Fruit fly (Drosophila melanogaster) whole organism, embryonic: Measurements from ENCODE around the gene CG1161.

ENCODE experiments used
- ATbp ChIP-seq: fragments of 200-800 bp; sonication (Bioruptor generic); optimal IDR thresholded peaks from 2 replicates; lab custom pipeline; 2017; ENCODE audit warnings: missing biosample characterization, mild to moderate bottlenecking, missing genetic modification characterization, missing genetic modification reagents
- CG10267 ChIP-seq: fragments of 200-800 bp; sonication (Bioruptor generic); optimal IDR thresholded peaks from 2 replicates; lab custom pipeline; 2018; ENCODE audit warnings: missing biosample characterization, mild to moderate bottlenecking, missing genetic modification characterization, moderate library complexity
- CG12219 ChIP-seq: fragments of 200-800 bp; sonication (Bioruptor generic); optimal IDR thresholded peaks from 3 replicates; lab custom pipeline; 2018; ENCODE audit warnings: missing biosample characterization, mild to moderate bottlenecking, missing genetic modification characterization
- CG15269 ChIP-seq: fragments of 200-800 bp; sonication (Bioruptor generic); optimal IDR thresholded peaks from 2 replicates; lab custom pipeline; 2018; ENCODE audit warnings: missing biosample characterization, mild to moderate bottlenecking, missing genetic modification characterization, moderate library complexity
- CG15601 ChIP-seq: fragments of 200-800 bp; sonication (Bioruptor generic); optimal IDR thresholded peaks from 3 replicates; lab custom pipeline; 2019; ENCODE audit warnings: missing biosample characterization, mild to moderate bottlenecking, missing genetic modification characterization, moderate library complexity
- CG1647 ChIP-seq: fragments of 200-800 bp; sonication (Bioruptor generic); optimal IDR thresholded peaks from 3 replicates; lab custom pipeline; 2016; ENCODE audit warnings: missing biosample characterization, missing genetic modification characterization
- CG17328 ChIP-seq: fragments of 200-800 bp; sonication (Bioruptor generic); IDR thresholded peaks from 2 replicates; pipeline ENCODE4 v1.3.6; 2022; ENCODE audit warnings: missing biosample characterization, missing genetic modification characterization
- CG18619 ChIP-seq: fragments of 200-800 bp; sonication (Bioruptor generic); optimal IDR thresholded peaks from 3 replicates; lab custom pipeline; 2017; ENCODE audit warnings: missing biosample characterization, mild to moderate bottlenecking, missing genetic modification characterization
- CG2116 ChIP-seq: fragments of 200-800 bp; sonication (Bioruptor generic); optimal IDR thresholded peaks from 3 replicates; lab custom pipeline; 2018; ENCODE audit warnings: missing biosample characterization, mild to moderate bottlenecking, missing genetic modification characterization
- CG30431 ChIP-seq: fragments of 200-800 bp; sonication (Bioruptor generic); optimal IDR thresholded peaks from 2 replicates; lab custom pipeline; 2017; ENCODE audit warnings: missing biosample characterization, missing genetic modification characterization
- CG3847 ChIP-seq: fragments of 200-800 bp; sonication (Bioruptor generic); IDR thresholded peaks from 2 replicates; pipeline ENCODE4 v1.3.6; 2022; ENCODE audit warnings: missing biosample characterization, missing genetic modification characterization
- CG6791 ChIP-seq: fragments of 200-800 bp; sonication (Bioruptor generic); IDR thresholded peaks from 3 replicates; pipeline ENCODE4 v1.3.6; 2022; ENCODE audit warnings: missing biosample characterization, missing genetic modification characterization; ENCODE audit not compliant: partially characterized antibody
- CG9609 ChIP-seq: fragments of 200-800 bp; sonication (Bioruptor generic); optimal IDR thresholded peaks from 3 replicates; lab custom pipeline; 2016; ENCODE audit warnings: missing biosample characterization, missing genetic modification characterization
- Dip2 ChIP-seq: fragments of 200-800 bp; sonication (Bioruptor generic); IDR thresholded peaks from 2 replicates; pipeline ENCODE4 v1.3.6; 2022; ENCODE audit warnings: missing biosample characterization, missing genetic modification characterization
- Hmx ChIP-seq: fragments of 200-800 bp; sonication (Bioruptor generic); optimal IDR thresholded peaks from 2 replicates; lab custom pipeline; 2016; ENCODE audit warnings: missing biosample characterization, missing genetic modification characterization
- Hr3 ChIP-seq: fragments of 200-800 bp; sonication (Bioruptor generic); optimal IDR thresholded peaks from 3 replicates; lab custom pipeline; 2016; ENCODE audit warnings: missing biosample characterization, missing genetic modification characterization
- MESR4 ChIP-seq: fragments of 200-800 bp; sonication (Bioruptor generic); optimal IDR thresholded peaks from 2 replicates; lab custom pipeline; 2018; ENCODE audit warnings: missing biosample characterization, mild to moderate bottlenecking, missing genetic modification characterization, moderate library complexity
- MTF-1 ChIP-seq: fragments of 200-800 bp; sonication (Bioruptor generic); optimal IDR thresholded peaks from 2 replicates; lab custom pipeline; 2018; ENCODE audit warnings: missing biosample characterization, mild to moderate bottlenecking, missing genetic modification characterization, borderline replicate concordance
- Ptx1 ChIP-seq: fragments of 200-800 bp; sonication (Bioruptor generic); IDR thresholded peaks from 2 replicates; pipeline ENCODE4 v1.3.6; 2022; ENCODE audit warnings: missing biosample characterization, missing genetic modification characterization
- Sin3A ChIP-seq: fragments of >200 bp; optimal IDR thresholded peaks from 2 replicates; lab custom pipeline; 2018
- Usf ChIP-seq: fragments of 200-800 bp; sonication (Bioruptor generic); optimal IDR thresholded peaks from 2 replicates; lab custom pipeline; 2017; ENCODE audit warnings: missing genotype, missing biosample characterization, missing genetic modification characterization
- bbx ChIP-seq: fragments of 200-800 bp; sonication (Bioruptor generic); IDR thresholded peaks from 2 replicates; pipeline ENCODE4 v1.3.6; 2022; ENCODE audit warnings: missing biosample characterization, missing genetic modification characterization; ENCODE audit not compliant: partially characterized antibody
- ci ChIP-seq: fragments of 200-800 bp; sonication (Bioruptor generic); IDR thresholded peaks from 3 replicates; pipeline ENCODE4 v1.3.6; 2022; ENCODE audit warnings: missing biosample characterization, missing genetic modification characterization
- corto ChIP-seq: fragments of 200-800 bp; sonication (Bioruptor generic); optimal IDR thresholded peaks from 2 replicates; lab custom pipeline; 2016; ENCODE audit warnings: missing biosample characterization, mild to moderate bottlenecking, missing genetic modification characterization, moderate library complexity
- dm ChIP-seq: fragments of 200-800 bp; sonication (Bioruptor generic); optimal IDR thresholded peaks from 3 replicates; lab custom pipeline; 2016; ENCODE audit warnings: missing biosample characterization, missing genetic modification characterization
- dmrt11E ChIP-seq: fragments of 200-800 bp; sonication (Bioruptor generic); optimal IDR thresholded peaks from 3 replicates; lab custom pipeline; 2018; ENCODE audit warnings: missing biosample characterization, mild to moderate bottlenecking, missing genetic modification characterization, moderate library complexity
- emc ChIP-seq: fragments of 200-800 bp; sonication (Bioruptor generic); optimal IDR thresholded peaks from 2 replicates; lab custom pipeline; 2016; ENCODE audit warnings: missing biosample characterization, missing genetic modification characterization
- fd64A ChIP-seq: fragments of 200-800 bp; sonication (Bioruptor generic); optimal IDR thresholded peaks from 3 replicates; lab custom pipeline; 2018; ENCODE audit warnings: missing biosample characterization, mild to moderate bottlenecking, missing genetic modification characterization
- gfzf ChIP-seq: fragments of 200-800 bp; sonication (Bioruptor generic); optimal IDR thresholded peaks from 2 replicates; lab custom pipeline; 2016; ENCODE audit warnings: missing biosample characterization, mild to moderate bottlenecking, missing genetic modification characterization, moderate library complexity
- gsb-n ChIP-seq: fragments of 200-800 bp; sonication (Bioruptor generic); optimal IDR thresholded peaks from 3 replicates; lab custom pipeline; 2018; ENCODE audit warnings: missing biosample characterization, mild to moderate bottlenecking, missing genetic modification characterization
- gt ChIP-seq: fragments of 200-800 bp; sonication (Bioruptor generic); IDR thresholded peaks from 2 replicates; pipeline ENCODE4 v1.3.6; 2022; ENCODE audit warnings: missing biosample characterization, missing genetic modification characterization
- hbn ChIP-seq: fragments of 200-800 bp; sonication (Bioruptor generic); IDR thresholded peaks from 2 replicates; pipeline ENCODE4 v1.3.6; 2022; ENCODE audit warnings: missing biosample characterization, missing genetic modification characterization; ENCODE audit not compliant: partially characterized antibody
- lab ChIP-seq: fragments of 200-800 bp; sonication (Bioruptor generic); optimal IDR thresholded peaks from 3 replicates; lab custom pipeline; 2017; ENCODE audit warnings: missing biosample characterization, missing genetic modification characterization, mild to moderate bottlenecking, moderate library complexity, missing genetic modification reagents
- mam ChIP-seq: fragments of 200-800 bp; sonication (Bioruptor generic); optimal IDR thresholded peaks from 3 replicates; lab custom pipeline; 2016; ENCODE audit warnings: missing biosample characterization, missing genetic modification characterization
- nerfin-1 ChIP-seq: fragments of 200-800 bp; sonication (Bioruptor generic); optimal IDR thresholded peaks from 3 replicates; lab custom pipeline; 2019; ENCODE audit warnings: missing biosample characterization, mild to moderate bottlenecking, missing genetic modification characterization, moderate library complexity
- nom ChIP-seq: fragments of 200-800 bp; sonication (Bioruptor generic); optimal IDR thresholded peaks from 2 replicates; lab custom pipeline; 2017; ENCODE audit warnings: missing biosample characterization, missing genetic modification characterization, mild to moderate bottlenecking, moderate library complexity, missing genetic modification reagents
- pum ChIP-seq: fragments of 200-800 bp; sonication (Bioruptor generic); optimal IDR thresholded peaks from 2 replicates; lab custom pipeline; 2016; ENCODE audit warnings: missing biosample characterization, missing genetic modification characterization
- salm ChIP-seq: fragments of 200-800 bp; sonication (Bioruptor generic); optimal IDR thresholded peaks from 2 replicates; lab custom pipeline; 2018; ENCODE audit warnings: missing biosample characterization, mild to moderate bottlenecking, missing genetic modification characterization
- tap ChIP-seq: fragments of 200-800 bp; optimal IDR thresholded peaks from 3 replicates; lab custom pipeline; 2019; ENCODE audit warnings: missing biosample characterization, mild to moderate bottlenecking, missing genetic modification characterization, moderate library complexity
- tin ChIP-seq: fragments of 200-800 bp; sonication (Bioruptor generic); optimal IDR thresholded peaks from 3 replicates; lab custom pipeline; 2016; ENCODE audit warnings: missing biosample characterization, missing genetic modification characterization
- ttk ChIP-seq: fragments of 200-800 bp; sonication (Bioruptor generic); IDR thresholded peaks from 2 replicates; pipeline ENCODE4 v2.1.2; 2022; ENCODE audit warnings: missing biosample characterization, missing genetic modification characterization
- zen2 ChIP-seq: fragments of 200-800 bp; sonication (Bioruptor generic); IDR thresholded peaks from 3 replicates; pipeline ENCODE4 v1.3.6; 2022; ENCODE audit warnings: missing biosample characterization, missing genetic modification characterization; ENCODE audit not compliant: partially characterized antibody
- zfh2 ChIP-seq: fragments of 200-800 bp; sonication (Bioruptor generic); optimal IDR thresholded peaks from 2 replicates; lab custom pipeline; 2016; ENCODE audit warnings: missing biosample characterization, missing genetic modification characterization

Gene CG1161

dm6 chr3R:5393742-5394391 is 39.0 kb downstream of the CG1161 start, which contains the start of gene CG1172 (continued):
- no peak for TF ChIP-seq nerfin-1 (tag; lab: Kevin White, UChicago)
- TF ChIP-seq CG15601 (tag; lab: Kevin White, UChicago): peak; percentile 41
- TF ChIP-seq gfzf (GFP tag; lab: Kevin White, UChicago): peak; percentile 95
- no peak for TF ChIP-seq ATbp (GFP tag; lab: Kevin White, UChicago)
- peak; percentile 19 for TF ChIP-seq dmrt11E
- no peak for TF ChIP-seq nom (GFP tag; lab: Kevin White, UChicago)
- no peak for TF ChIP-seq tap
- TF ChIP-seq zen2 (GFP tag; lab: Robert Waterston, UW): peak; percentile 60; the same call in 2 of the 3 replicates
- no peak for TF ChIP-seq lab (GFP tag; lab: Kevin White, UChicago)
- TF ChIP-seq Hmx (GFP tag; lab: Kevin White, UChicago): no peak
- no peak for TF ChIP-seq fd64A (GFP tag; lab: Kevin White, UChicago)
- TF ChIP-seq CG18619 (GFP tag; lab: Kevin White, UChicago): no peak
- TF ChIP-seq Hr3: peak; percentile 43
- TF ChIP-seq CG10267: peak; percentile 49
- no peak for TF ChIP-seq Usf (GFP tag; lab: Kevin White, UChicago)
- TF ChIP-seq Ptx1 (GFP tag; lab: Robert Waterston, UW): no peak
- TF ChIP-seq salm (tag; lab: Kevin White, UChicago): no peak
- TF ChIP-seq ttk (GFP tag; lab: Robert Waterston, UW): no peak
- no peak for TF ChIP-seq tin
- TF ChIP-seq gsb-n: no peak
- no peak for TF ChIP-seq CG9609 (GFP tag; lab: Kevin White, UChicago)
- TF ChIP-seq bbx (GFP tag; lab: Robert Waterston, UW): peak; percentile 73
- no peak for TF ChIP-seq CG30431 (GFP tag; lab: Kevin White, UChicago)
- no peak for TF ChIP-seq CG1647 (GFP tag; lab: Kevin White, UChicago)
- no peak for TF ChIP-seq CG3847 (GFP tag; lab: Robert Waterston, UW)
- TF ChIP-seq ci (GFP tag; lab: Robert Waterston, UW): peak; percentile 54; the same call in 2 of the 3 replicates
- no peak for TF ChIP-seq mam (GFP tag; lab: Kevin White, UChicago)
- TF ChIP-seq CG2116 (GFP tag; lab: Kevin White, UChicago): peak; percentile 73
- TF ChIP-seq corto (GFP tag; lab: Kevin White, UChicago): no peak
- TF ChIP-seq dm: peak; percentile 6
- no peak for TF ChIP-seq emc (GFP tag; lab: Kevin White, UChicago)
- no peak for TF ChIP-seq CG12219 (GFP tag; lab: Kevin White, UChicago)
- no peak for TF ChIP-seq Dip2 (GFP tag; lab: Robert Waterston, UW)
- TF ChIP-seq CG15269 (tag; lab: Kevin White, UChicago): peak; percentile 1
- no peak for TF ChIP-seq gt (GFP tag; lab: Robert Waterston, UW)
- TF ChIP-seq MTF-1: no peak
- TF ChIP-seq MESR4: peak; percentile 85
- peak; percentile 74 for TF ChIP-seq CG6791
- no peak for TF ChIP-seq CG17328 (GFP tag; lab: Robert Waterston, UW)
- no peak for TF ChIP-seq pum
- TF ChIP-seq Sin3A: peak; percentile 12
- TF ChIP-seq hbn (GFP tag; lab: Robert Waterston, UW): peak; percentile 79
- no peak for TF ChIP-seq zfh2 (GFP tag; lab: Kevin White, UChicago)
